Fruit fly (Drosophila melanogaster) whole organism, embryonic: ENCODE data around the gene ftz.

Experiments used
- CG10959 ChIP-seq: fragments of 200-800 bp; sonication (Bioruptor generic); IDR thresholded peaks from 2 replicates; pipeline ENCODE4 v1.3.6; 2022; ENCODE audit warnings: missing biosample characterization, missing genetic modification characterization
- CG11560 ChIP-seq: fragments of 200-800 bp; sonication (Bioruptor generic); IDR thresholded peaks from 3 replicates; pipeline ENCODE4 v1.3.6; 2022; ENCODE audit warnings: missing biosample characterization, missing genetic modification characterization
- CG12071 ChIP-seq: fragments of 200-800 bp; sonication (Bioruptor generic); optimal IDR thresholded peaks from 3 replicates; lab custom pipeline; 2018; ENCODE audit warnings: missing biosample characterization, mild to moderate bottlenecking, missing genetic modification characterization
- CG12219 ChIP-seq: fragments of 200-800 bp; sonication (Bioruptor generic); optimal IDR thresholded peaks from 3 replicates; lab custom pipeline; 2018; ENCODE audit warnings: missing biosample characterization, mild to moderate bottlenecking, missing genetic modification characterization
- CG12744 ChIP-seq: fragments of 200-800 bp; sonication (Bioruptor generic); optimal IDR thresholded peaks from 2 replicates; lab custom pipeline; 2016; ENCODE audit warnings: missing biosample characterization, missing genetic modification characterization
- CG13424 ChIP-seq: fragments of 200-800 bp; sonication (Bioruptor generic); optimal IDR thresholded peaks from 2 replicates; lab custom pipeline; 2019; ENCODE audit warnings: missing biosample characterization, mild to moderate bottlenecking, missing genetic modification characterization, moderate library complexity
- CG15269 ChIP-seq: fragments of 200-800 bp; sonication (Bioruptor generic); optimal IDR thresholded peaks from 2 replicates; lab custom pipeline; 2018; ENCODE audit warnings: missing biosample characterization, mild to moderate bottlenecking, missing genetic modification characterization, moderate library complexity
- CG1832 ChIP-seq: fragments of 200-800 bp; sonication (Bioruptor generic); optimal IDR thresholded peaks from 2 replicates; lab custom pipeline; 2017; ENCODE audit warnings: missing biosample characterization, mild to moderate bottlenecking, missing genetic modification characterization, inconsistent platforms
- CG30020 ChIP-seq: fragments of 200-800 bp; optimal IDR thresholded peaks from 2 replicates; lab custom pipeline; 2019; ENCODE audit warnings: missing biosample characterization, mild to moderate bottlenecking, missing genetic modification characterization, moderate library complexity
- CG32532 ChIP-seq: fragments of 200-800 bp; sonication (Bioruptor generic); IDR thresholded peaks from 2 replicates; pipeline ENCODE4 v1.3.6; 2022; ENCODE audit warnings: missing biosample characterization, missing genetic modification characterization
- CG34422 ChIP-seq: fragments of 200-800 bp; sonication (Bioruptor generic); IDR thresholded peaks from 3 replicates; pipeline ENCODE4 v1.3.6; 2022; ENCODE audit warnings: missing biosample characterization, missing genetic modification characterization
- CG4282 ChIP-seq: fragments of 200-800 bp; sonication (Bioruptor generic); optimal IDR thresholded peaks from 2 replicates; lab custom pipeline; 2016; ENCODE audit warnings: missing biosample characterization, missing genetic modification characterization
- CG5953 ChIP-seq: fragments of 200-800 bp; sonication (Bioruptor generic); IDR thresholded peaks from 2 replicates; pipeline ENCODE4 v1.3.6; 2022; ENCODE audit warnings: missing biosample characterization, missing genetic modification characterization
- CG6654 ChIP-seq: fragments of 200-800 bp; sonication (Bioruptor generic); optimal IDR thresholded peaks from 2 replicates; lab custom pipeline; 2017; ENCODE audit warnings: missing biosample characterization, mild to moderate bottlenecking, missing genetic modification characterization
- CG6813 ChIP-seq: fragments of 200-800 bp; sonication (Bioruptor generic); optimal IDR thresholded peaks from 2 replicates; lab custom pipeline; 2017; ENCODE audit warnings: missing biosample characterization, missing genetic modification characterization, mild to moderate bottlenecking, moderate library complexity, missing genetic modification reagents
- CG7556 ChIP-seq: fragments of 200-800 bp; sonication (Bioruptor generic); optimal IDR thresholded peaks from 2 replicates; lab custom pipeline; 2017; ENCODE audit warnings: missing biosample characterization, mild to moderate bottlenecking, missing genetic modification characterization
- CG7987 ChIP-seq: fragments of 200-800 bp; sonication (Bioruptor generic); optimal IDR thresholded peaks from 2 replicates; lab custom pipeline; 2018; ENCODE audit warnings: missing biosample characterization, mild to moderate bottlenecking, missing genetic modification characterization, moderate library complexity
- CG8089 ChIP-seq: fragments of 200-800 bp; sonication (Bioruptor generic); optimal IDR thresholded peaks from 3 replicates; lab custom pipeline; 2016; ENCODE audit warnings: missing biosample characterization, missing genetic modification characterization
- CG8281 ChIP-seq: fragments of 200-800 bp; sonication (Bioruptor generic); optimal IDR thresholded peaks from 2 replicates; lab custom pipeline; 2018; ENCODE audit warnings: missing biosample characterization, mild to moderate bottlenecking, missing genetic modification characterization, moderate library complexity
- CG8388 ChIP-seq: fragments of 200-800 bp; sonication (Bioruptor generic); optimal IDR thresholded peaks from 2 replicates; lab custom pipeline; 2019; ENCODE audit warnings: missing biosample characterization, mild to moderate bottlenecking, missing genetic modification characterization, moderate library complexity
- CG9932 ChIP-seq: fragments of 200-800 bp; sonication (Bioruptor generic); IDR thresholded peaks from 2 replicates; pipeline ENCODE4 v1.3.6; 2022; ENCODE audit warnings: missing biosample characterization, missing genetic modification characterization
- CHES-1-like ChIP-seq: fragments of 200-800 bp; sonication (Bioruptor generic); optimal IDR thresholded peaks from 2 replicates; lab custom pipeline; 2016; ENCODE audit warnings: missing biosample characterization, missing genetic modification characterization
- Dip3 ChIP-seq: fragments of 200-800 bp; sonication (Bioruptor generic); optimal IDR thresholded peaks from 3 replicates; lab custom pipeline; 2016; ENCODE audit warnings: missing biosample characterization, missing genetic modification characterization
- Drgx ChIP-seq: fragments of 200-800 bp; sonication (Bioruptor generic); IDR thresholded peaks from 2 replicates; pipeline ENCODE4 v1.3.6; 2022; ENCODE audit warnings: missing biosample characterization, missing genetic modification characterization
- HHEX ChIP-seq: fragments of 200-800 bp; sonication (Bioruptor generic); optimal IDR thresholded peaks from 3 replicates; lab custom pipeline; 2017; ENCODE audit warnings: missing biosample characterization, mild to moderate bottlenecking, missing genetic modification characterization, missing genetic modification reagents
- Hand ChIP-seq: fragments of 200-800 bp; sonication (Bioruptor generic); optimal IDR thresholded peaks from 2 replicates; lab custom pipeline; 2017; ENCODE audit warnings: mild to moderate bottlenecking, missing biosample characterization, missing genetic modification reagents, missing genetic modification characterization
- Kr ChIP-seq: fragments of 200-800 bp; sonication (Bioruptor generic); optimal IDR thresholded peaks from 2 replicates; lab custom pipeline; 2017; ENCODE audit warnings: missing biosample characterization, mild to moderate bottlenecking, missing genetic modification characterization
- Mes4 ChIP-seq: fragments of 200-800 bp; sonication (Bioruptor generic); optimal IDR thresholded peaks from 2 replicates; lab custom pipeline; 2016; ENCODE audit warnings: missing biosample characterization, missing genetic modification characterization
- NFAT ChIP-seq: fragments of 200-800 bp; sonication (Bioruptor generic); IDR thresholded peaks from 2 replicates; pipeline ENCODE4 v1.3.6; 2022; ENCODE audit warnings: missing biosample characterization, missing genetic modification characterization
- NfI ChIP-seq: fragments of 200-800 bp; sonication (Bioruptor generic); optimal IDR thresholded peaks from 3 replicates; lab custom pipeline; 2018; ENCODE audit warnings: missing biosample characterization, mild to moderate bottlenecking, missing genetic modification characterization, moderate library complexity
- Opbp ChIP-seq: fragments of 200-800 bp; sonication (Bioruptor generic); IDR thresholded peaks from 3 replicates; pipeline ENCODE4 v1.3.6; 2022; ENCODE audit warnings: missing biosample characterization, missing genetic modification characterization; ENCODE audit not compliant: partially characterized antibody
- amos ChIP-seq: fragments of 200-800 bp; sonication (Bioruptor generic); IDR thresholded peaks from 2 replicates; pipeline ENCODE4 v1.3.6; 2022; ENCODE audit warnings: missing biosample characterization, missing genetic modification characterization; ENCODE audit not compliant: partially characterized antibody
- ash1 ChIP-seq: fragments of 200-800 bp; sonication (Bioruptor generic); optimal IDR thresholded peaks from 2 replicates; lab custom pipeline; 2018; ENCODE audit warnings: missing biosample characterization, mild to moderate bottlenecking, missing genetic modification characterization
- bsh ChIP-seq, 2 experiments: fragments of 200-800 bp; sonication (Bioruptor generic); optimal IDR thresholded peaks; 2 replicates each; lab custom pipeline; 2017 to 2018; ENCODE audit warnings: mild to moderate bottlenecking in 2 of 2, missing biosample characterization in 2 of 2, missing genetic modification characterization in 2 of 2, moderate library complexity in 1 of 2
- crc ChIP-seq: fragments of 200-800 bp; sonication (Bioruptor generic); optimal IDR thresholded peaks from 2 replicates; lab custom pipeline; 2016; ENCODE audit warnings: missing biosample characterization, missing genetic modification characterization
- crp ChIP-seq, 2 experiments: fragments of 200-800 bp; sonication (Bioruptor generic); optimal IDR thresholded peaks; 2 replicates in 1 of 2; 3 replicates in 1 of 2; lab custom pipeline; 2017; ENCODE audit warnings: missing biosample characterization in 2 of 2, missing genetic modification characterization in 2 of 2, mild to moderate bottlenecking in 1 of 2, moderate library complexity in 1 of 2
- ems ChIP-seq: fragments of 200-800 bp; sonication (Bioruptor generic); optimal IDR thresholded peaks from 3 replicates; lab custom pipeline; 2016; ENCODE audit warnings: missing biosample characterization, missing genetic modification characterization
- eyg ChIP-seq: fragments of 200-800 bp; sonication (Bioruptor generic); optimal IDR thresholded peaks from 3 replicates; lab custom pipeline; 2016; ENCODE audit warnings: missing biosample characterization, missing genetic modification characterization
- fd102C ChIP-seq: fragments of 200-800 bp; sonication (Bioruptor generic); optimal IDR thresholded peaks from 2 replicates; lab custom pipeline; 2018; ENCODE audit warnings: missing biosample characterization, mild to moderate bottlenecking, missing genetic modification characterization, moderate library complexity
- gfzf ChIP-seq: fragments of 200-800 bp; sonication (Bioruptor generic); optimal IDR thresholded peaks from 2 replicates; lab custom pipeline; 2016; ENCODE audit warnings: missing biosample characterization, mild to moderate bottlenecking, missing genetic modification characterization, moderate library complexity
- h ChIP-seq: fragments of >200 bp; optimal IDR thresholded peaks from 2 replicates; lab custom pipeline; 2017
- ind ChIP-seq: fragments of 200-800 bp; sonication (Bioruptor generic); optimal IDR thresholded peaks from 3 replicates; lab custom pipeline; 2016; ENCODE audit warnings: missing biosample characterization, missing genetic modification characterization
- jing ChIP-seq: fragments of 200-800 bp; sonication (Bioruptor generic); optimal IDR thresholded peaks from 2 replicates; lab custom pipeline; 2018; ENCODE audit warnings: missing biosample characterization, mild to moderate bottlenecking, missing genetic modification characterization
- kay ChIP-seq: fragments of 200-800 bp; sonication (Bioruptor generic); optimal IDR thresholded peaks from 2 replicates; lab custom pipeline; 2016; ENCODE audit warnings: missing biosample characterization, missing genetic modification characterization
- kni ChIP-seq: fragments of 200-800 bp; sonication (Bioruptor generic); optimal IDR thresholded peaks from 3 replicates; lab custom pipeline; 2017; ENCODE audit warnings: mild to moderate bottlenecking, missing biosample characterization, missing genetic modification reagents, missing genetic modification characterization
- otp ChIP-seq: fragments of 200-800 bp; sonication (Bioruptor generic); IDR thresholded peaks from 3 replicates; pipeline ENCODE4, ENCODE4 v1.3.6; 2022; ENCODE audit warnings: missing biosample characterization, missing genetic modification characterization
- phol ChIP-seq: fragments of 200-800 bp; sonication (Bioruptor generic); optimal IDR thresholded peaks from 3 replicates; lab custom pipeline; 2018; ENCODE audit warnings: missing biosample characterization, mild to moderate bottlenecking, missing genetic modification characterization, moderate library complexity
- rib ChIP-seq: fragments of 200-800 bp; sonication (Bioruptor generic); IDR thresholded peaks from 2 replicates; pipeline ENCODE4 v1.3.6; 2022; ENCODE audit warnings: missing biosample characterization, missing genetic modification characterization
- sob ChIP-seq: fragments of 200-800 bp; sonication (Bioruptor generic); IDR thresholded peaks from 2 replicates; pipeline ENCODE4 v1.3.6; 2022; ENCODE audit warnings: missing biosample characterization, missing genetic modification characterization
- trh ChIP-seq: fragments of 200-800 bp; sonication (Bioruptor generic); optimal IDR thresholded peaks from 2 replicates; lab custom pipeline; 2016; ENCODE audit warnings: missing biosample characterization, missing genetic modification characterization
- zf30C ChIP-seq: fragments of 200-800 bp; sonication (Bioruptor generic); optimal IDR thresholded peaks from 3 replicates; lab custom pipeline; 2018; ENCODE audit warnings: missing biosample characterization, mild to moderate bottlenecking, missing genetic modification characterization

ftz gene

dm6 chr3R:6903289-6903791 is 39.2 kb downstream of the ftz start (continued):
- TF ChIP-seq NFAT (GFP tag; lab: Robert Waterston, UW), result no peak
- TF ChIP-seq Mes4 (GFP tag; lab: Kevin White, UChicago), result no peak
- TF ChIP-seq CG11560, result no peak
- TF ChIP-seq ind, result peak; percentile 37
- no peak for TF ChIP-seq Drgx
- TF ChIP-seq CG6654 (GFP tag; lab: Kevin White, UChicago), result peak; percentile 43
- TF ChIP-seq CG5953 (GFP tag; lab: Robert Waterston, UW), result no peak
- TF ChIP-seq otp, result no peak
- TF ChIP-seq CG12071 (GFP tag; lab: Kevin White, UChicago), result no peak
- TF ChIP-seq CG30020 (tag; lab: Kevin White, UChicago), result peak; percentile 57
- TF ChIP-seq Kr (GFP tag; lab: Kevin White, UChicago), result no peak
- peak; percentile 89 for TF ChIP-seq CG8388 (GFP tag; lab: Kevin White, UChicago)
- peak; percentile 93 for TF ChIP-seq zf30C
- no peak for TF ChIP-seq sob (GFP tag; lab: Robert Waterston, UW)
- no peak for TF ChIP-seq gfzf (GFP tag; lab: Kevin White, UChicago)
- TF ChIP-seq CG8281 (tag; lab: Kevin White, UChicago), result peak; percentile 58
- TF ChIP-seq kni, result peak; percentile 32
- TF ChIP-seq NfI (GFP tag; lab: Kevin White, UChicago), result peak; percentile 26
- TF ChIP-seq CHES-1-like (GFP tag; lab: Kevin White, UChicago), result no peak
- TF ChIP-seq amos (GFP tag; lab: Robert Waterston, UW), result no peak
- peak; percentile 9 for TF ChIP-seq fd102C
- no peak for TF ChIP-seq eyg (GFP tag; lab: Kevin White, UChicago)
- no peak for TF ChIP-seq ash1 (GFP tag; lab: Kevin White, UChicago)
- peak in 1 of 2 experiments; percentile 88 for TF ChIP-seq bsh (GFP tag; optimal IDR thresholded peaks at IDR 0.05; lab: Kevin White, UChicago)
- no peak for TF ChIP-seq crc (GFP tag; lab: Kevin White, UChicago)
- TF ChIP-seq trh, result no peak
- peak; percentile 86 for TF ChIP-seq CG13424
- no peak for TF ChIP-seq Dip3
- TF ChIP-seq kay, result peak; percentile 22
- TF ChIP-seq crp (GFP tag; optimal IDR thresholded peaks at IDR 0.05; lab: Kevin White, UChicago), result peak in 1 of 2 experiments; percentile 14
- 0 out of 2 replicates have a peak, but pooled peaks have one; percentile 11 for TF ChIP-seq CG9932 (GFP tag; lab: Robert Waterston, UW)
- no peak for TF ChIP-seq CG10959
- TF ChIP-seq CG15269 (tag; lab: Kevin White, UChicago), result peak; percentile 73
- peak; percentile 54 for TF ChIP-seq CG6813 (GFP tag; lab: Kevin White, UChicago)
- TF ChIP-seq CG12219 (GFP tag; lab: Kevin White, UChicago), result peak; percentile 30
- TF ChIP-seq rib (GFP tag; lab: Robert Waterston, UW), result no peak
- no peak for TF ChIP-seq CG4282
- no peak for TF ChIP-seq h (lab: Kevin White, UChicago)
- no peak for TF ChIP-seq CG8089 (GFP tag; lab: Kevin White, UChicago)
- peak; percentile 38 for TF ChIP-seq Hand
- TF ChIP-seq CG12744 (GFP tag; lab: Kevin White, UChicago), result no peak
- TF ChIP-seq CG32532 (GFP tag; lab: Robert Waterston, UW), result peak; percentile 20; the same call in 1 of the 2 replicates
- TF ChIP-seq jing, result peak; percentile 2
- no peak for TF ChIP-seq CG34422
- peak; percentile 43 for TF ChIP-seq HHEX (GFP tag; lab: Kevin White, UChicago)
- TF ChIP-seq CG7556, result peak; percentile 81
- peak; percentile 85 for TF ChIP-seq CG1832 (GFP tag; lab: Kevin White, UChicago)
- peak; percentile 93 for TF ChIP-seq phol (tag; lab: Kevin White, UChicago)
- no peak for TF ChIP-seq ems (GFP tag; lab: Kevin White, UChicago)
- TF ChIP-seq Opbp (GFP tag; lab: Robert Waterston, UW), result no peak
- no peak for TF ChIP-seq CG7987 (GFP tag; lab: Kevin White, UChicago)
